Worm (Caenorhabditis elegans): Measurements from ENCODE around the gene aak-1.

aak-1 gene

ce11 chrIII:8733667-8734066 is 27.2 kb downstream of the aak-1 start:
- TF ChIP-seq rbr-2 (tag; optimal IDR thresholded peaks at IDR 0.05), result no peak
- peak; percentile 8 for TF ChIP-seq aha-1 (tag)
- no peak for TF ChIP-seq dmd-9 (GFP tag; IDR thresholded peaks at IDR 0.05)
- peak; percentile 10 for TF ChIP-seq nhr-77 (tag; optimal IDR thresholded peaks at IDR 0.05)
- peak; percentile 62 for TF ChIP-seq hlh-11 (tag; optimal IDR thresholded peaks at IDR 0.05)
- TF ChIP-seq lin-1 (GFP tag; IDR thresholded peaks at IDR 0.05), result peak; percentile 66
- no peak for TF ChIP-seq zfp-2 (tag; optimal IDR thresholded peaks at IDR 0.05)
- TF ChIP-seq R02D3.7 (tag; optimal IDR thresholded peaks at IDR 0.05), result no peak
- TF ChIP-seq madf-5 (GFP tag; IDR thresholded peaks at IDR 0.05), result no peak
- TF ChIP-seq mes-2 (tag; optimal IDR thresholded peaks at IDR 0.05; ENCODE audit: poor library complexity, severe bottlenecking), result peak; percentile 3
- peak in 1 of 2 experiments; percentile 28 for TF ChIP-seq daf-16 (GFP tag; optimal IDR thresholded peaks at IDR 0.05)
- peak; percentile 52 for TF ChIP-seq daf-16 (tag; optimal IDR thresholded peaks at IDR 0.05)
- 0 out of 2 replicates have a peak, but pooled peaks have one; percentile 11 for TF ChIP-seq ceh-20 (GFP tag; IDR thresholded peaks at IDR 0.05)
- TF ChIP-seq lin-38 (GFP tag; IDR thresholded peaks at IDR 0.05), result peak; percentile 24; the same call in 1 of the 2 replicates
- peak in 1 of 2 experiments; percentile 75 for TF ChIP-seq mdl-1 (tag; optimal IDR thresholded peaks at IDR 0.05)
- TF ChIP-seq pqm-1 (tag; optimal IDR thresholded peaks at IDR 0.05), result peak; percentile 88
- no peak for TF ChIP-seq ces-1 (GFP tag; optimal IDR thresholded peaks at IDR 0.05)
- TF ChIP-seq dmd-6 (GFP tag; IDR thresholded peaks at IDR 0.05), result peak; percentile 91
- TF ChIP-seq dve-1 (tag; optimal IDR thresholded peaks at IDR 0.05; ENCODE audit: insufficient read depth), result peak; percentile 94
- peak; percentile 53 for TF ChIP-seq hlh-30 (tag; optimal IDR thresholded peaks at IDR 0.05; ENCODE audit: insufficient read depth)
- TF ChIP-seq T20F7.1 (GFP tag; optimal IDR thresholded peaks at IDR 0.05), result peak; percentile 1
- peak; percentile 56 for TF ChIP-seq nhr-102 (tag; optimal IDR thresholded peaks at IDR 0.05)
- TF ChIP-seq php-3 (GFP tag; IDR thresholded peaks at IDR 0.05), result peak; percentile 72
- TF ChIP-seq nhr-28 (tag; optimal IDR thresholded peaks at IDR 0.05), result peak; percentile 44
- peak; percentile 64; the same call in 1 of the 2 replicates for TF ChIP-seq tra-1 (GFP tag; IDR thresholded peaks at IDR 0.05)

- no peak for TF ChIP-seq snpc-1.2 (GFP tag; IDR thresholded peaks at IDR 0.05)
- no peak for TF ChIP-seq F49E8.2 (tag; optimal IDR thresholded peaks at IDR 0.05; ENCODE audit: borderline replicate concordance)
- TF ChIP-seq daf-16 (GFP tag; optimal IDR thresholded peaks at IDR 0.05), result no peak
- peak; percentile 69 for TF ChIP-seq daf-16 (tag; optimal IDR thresholded peaks at IDR 0.05)
- TF ChIP-seq daf-12 (tag; optimal IDR thresholded peaks at IDR 0.05), result no peak
- no peak for TF ChIP-seq ama-1 (optimal IDR thresholded peaks at IDR 0.05)
- TF ChIP-seq mes-2 (tag; optimal IDR thresholded peaks at IDR 0.05; ENCODE audit: poor library complexity, severe bottlenecking), result peak; percentile 32
- TF ChIP-seq nhr-42 (GFP tag; IDR thresholded peaks at IDR 0.05), result no peak
- no peak for TF ChIP-seq set-16 (GFP tag; IDR thresholded peaks at IDR 0.05)
- no peak for TF ChIP-seq ztf-11 (tag; optimal IDR thresholded peaks at IDR 0.05)
- TF ChIP-seq zip-2 (tag; optimal IDR thresholded peaks at IDR 0.05), result no peak
- 0 out of 2 replicates have a peak, but pooled peaks have one; percentile 25 for TF ChIP-seq hmg-1.1 (GFP tag; IDR thresholded peaks at IDR 0.05)
- TF ChIP-seq hif-1 (tag; optimal IDR thresholded peaks at IDR 0.05), result no peak
- TF ChIP-seq jun-1 (tag; optimal IDR thresholded peaks at IDR 0.05), result no peak
- no peak for TF ChIP-seq php-3 (GFP tag; IDR thresholded peaks at IDR 0.05)
- peak; percentile 5 for TF ChIP-seq gei-8 (GFP tag; optimal IDR thresholded peaks at IDR 0.05)
- no peak for TF ChIP-seq lin-13 (GFP tag; optimal IDR thresholded peaks at IDR 0.05)
- no peak for TF ChIP-seq ceh-32 (tag; optimal IDR thresholded peaks at IDR 0.05; ENCODE audit: poor library complexity)
- peak; percentile 60 for TF ChIP-seq nhr-28 (tag; optimal IDR thresholded peaks at IDR 0.05)
- no peak for TF ChIP-seq cey-2 (tag; optimal IDR thresholded peaks at IDR 0.05; ENCODE audit: borderline replicate concordance, insufficient read depth)
- TF ChIP-seq nhr-41 (GFP tag; IDR thresholded peaks at IDR 0.05), result no peak
- TF ChIP-seq mep-1 (tag; optimal IDR thresholded peaks at IDR 0.05), result peak; percentile 17
- TF ChIP-seq nhr-237 (tag; optimal IDR thresholded peaks at IDR 0.05), result no peak
- peak; percentile 30; the same call in 1 of the 2 replicates for TF ChIP-seq dmd-6 (GFP tag; IDR thresholded peaks at IDR 0.05)
- TF ChIP-seq aly-2 (tag; optimal IDR thresholded peaks at IDR 0.05), result no peak
- TF ChIP-seq nhr-76 (tag; optimal IDR thresholded peaks at IDR 0.05), result no peak
- TF ChIP-seq tra-1 (GFP tag; IDR thresholded peaks at IDR 0.05), result no peak
- TF ChIP-seq F10B5.3 (tag; optimal IDR thresholded peaks at IDR 0.05), result no peak
- TF ChIP-seq zip-11 (GFP tag; IDR thresholded peaks at IDR 0.05), result no peak
- no peak for TF ChIP-seq daf-19 (GFP tag; conservative IDR thresholded peaks at IDR 0.05)
- peak; percentile 82 for TF ChIP-seq hlh-30 (tag; optimal IDR thresholded peaks at IDR 0.05; ENCODE audit: insufficient read depth)
- no peak for TF ChIP-seq lim-7 (GFP tag; IDR thresholded peaks at IDR 0.05)
Observed at ce11 chrIII:8733237-8733636, 27.7 kb downstream of the aak-1 start.

Data from whole organism, L4 larva.